Worm (Caenorhabditis elegans): ENCODE measurements around the gene fbxa-158.

- TF ChIP-seq unc-39 (tag; optimal IDR thresholded peaks at IDR 0.05) (no peak), mep-1 (tag; optimal IDR thresholded peaks at IDR 0.05) (no peak), snpc-4 (tag; optimal IDR thresholded peaks at IDR 0.05) (no peak), ztf-11 (tag; optimal IDR thresholded peaks at IDR 0.05) (no peak)
These were observed 4.7 kb downstream of the fbxa-158 start, which contains the start of gene fbxa-165 for ce11 chrII:1616382-1616781.
